Fruit fly (Drosophila melanogaster): ENCODE measurements around the gene CG10366.
A peak's percentile ranks its signal among the peaks of the same experiment; 100 is the strongest.

CG10366 gene

dm6 chr2L:19586436-19587333, 2.6 kb downstream of the CG10366 start, which contains the start of gene Lar (continued):
- 0 out of 2 replicates have a peak, but pooled peaks have one; percentile 43 for TF ChIP-seq peb (GFP tag; IDR thresholded peaks at IDR 0.05)
- TF ChIP-seq CG2199 (GFP tag; IDR thresholded peaks at IDR 0.05) = no peak
- peak; percentile 43 for TF ChIP-seq en (GFP tag; optimal IDR thresholded peaks at IDR 0.05)
- peak; percentile 58 for TF ChIP-seq HLH54F (GFP tag; optimal IDR thresholded peaks at IDR 0.05)
- TF ChIP-seq CG3163 (GFP tag; optimal IDR thresholded peaks at IDR 0.05) = peak; percentile 46
- no peak for TF ChIP-seq ssp (GFP tag; IDR thresholded peaks at IDR 0.05)
- TF ChIP-seq BtbVII (GFP tag; optimal IDR thresholded peaks at IDR 0.05) = no peak
- peak; percentile 35; the same call in 1 of the 2 replicates for TF ChIP-seq stc (GFP tag; IDR thresholded peaks at IDR 0.05)
- peak; percentile 44 for TF ChIP-seq scrt (GFP tag; optimal IDR thresholded peaks at IDR 0.05)
- TF ChIP-seq CG16813 (GFP tag; IDR thresholded peaks at IDR 0.05; ENCODE audit: partially characterized antibody) = no peak
- TF ChIP-seq unc-4 (GFP tag; IDR thresholded peaks at IDR 0.05; ENCODE audit: partially characterized antibody) = peak; percentile 34; the same call in 1 of the 2 replicates
- peak; percentile 78 for TF ChIP-seq CG30403 (GFP tag; optimal IDR thresholded peaks at IDR 0.05)
- peak; percentile 39 for TF ChIP-seq trem (tag; optimal IDR thresholded peaks at IDR 0.05)
- TF ChIP-seq CG4404 (GFP tag; IDR thresholded peaks at IDR 0.05) = 0 out of 2 replicates have a peak, but pooled peaks have one; percentile 20
- TF ChIP-seq lola (GFP tag; optimal IDR thresholded peaks at IDR 0.05) = peak in 1 of 3 experiments; percentile 35
- TF ChIP-seq bab2 (GFP tag; optimal IDR thresholded peaks at IDR 0.05) = peak; percentile 53
- TF ChIP-seq CG16815 (GFP tag; optimal IDR thresholded peaks at IDR 0.05) = no peak
- no peak for TF ChIP-seq tgo (GFP tag; IDR thresholded peaks at IDR 0.05)
- TF ChIP-seq Dip3 (GFP tag; optimal IDR thresholded peaks at IDR 0.05) = peak; percentile 16
- peak; percentile 54 for TF ChIP-seq Mad (GFP tag; optimal IDR thresholded peaks at IDR 0.05)
- no peak for TF ChIP-seq MTF-1 (GFP tag; optimal IDR thresholded peaks at IDR 0.05; ENCODE audit: borderline replicate concordance)
- no peak for TF ChIP-seq ttk (GFP tag; IDR thresholded peaks at IDR 0.05)
- peak; percentile 24 for TF ChIP-seq CG11398 (GFP tag; optimal IDR thresholded peaks at IDR 0.05)
- peak; percentile 75 for TF ChIP-seq vvl (GFP tag; IDR thresholded peaks at IDR 0.05)
- TF ChIP-seq klu (GFP tag; IDR thresholded peaks at IDR 0.05) = no peak
- peak; percentile 53 to 58 for TF ChIP-seq Pdp1 (GFP tag; optimal IDR thresholded peaks at IDR 0.05)
- TF ChIP-seq CG6654 (GFP tag; optimal IDR thresholded peaks at IDR 0.05) = no peak
- TF ChIP-seq wdn (GFP tag; IDR thresholded peaks at IDR 0.05) = no peak
- peak; percentile 57 for TF ChIP-seq E2f2 (GFP tag; IDR thresholded peaks at IDR 0.05)
- TF ChIP-seq slou (GFP tag; optimal IDR thresholded peaks at IDR 0.05) = peak; percentile 36
- TF ChIP-seq CG12155 (GFP tag; optimal IDR thresholded peaks at IDR 0.05) = peak; percentile 56
- TF ChIP-seq esg (GFP tag; conservative IDR thresholded peaks at IDR 0.05) = 0 out of 2 replicates have a peak, but pooled peaks have one; percentile 9
- TF ChIP-seq yki (optimal IDR thresholded peaks at IDR 0.05) = no peak
- peak; percentile 78 for TF ChIP-seq ci (GFP tag; IDR thresholded peaks at IDR 0.05)

- TF ChIP-seq Aef1 (GFP tag; IDR thresholded peaks at IDR 0.05) (0 out of 3 replicates have a peak, but pooled peaks have one; percentile 8), CG11504 (tag; optimal IDR thresholded peaks at IDR 0.05) (peak; percentile 41), CG31224 (GFP tag; IDR thresholded peaks at IDR 0.05) (no peak), CG12659 (GFP tag; optimal IDR thresholded peaks at IDR 0.05) (peak; percentile 4), CG32767 (GFP tag; IDR thresholded peaks at IDR 0.05) (0 out of 2 replicates have a peak, but pooled peaks have one; percentile 17), Sin3A (optimal IDR thresholded peaks at IDR 0.05) (peak; percentile 35), MBD-R2 (GFP tag; IDR thresholded peaks at IDR 0.05) (0 out of 2 replicates have a peak, but pooled peaks have one; percentile 49), Fer1 (GFP tag; optimal IDR thresholded peaks at IDR 0.05) (peak; percentile 44), Scr (GFP tag; IDR thresholded peaks at IDR 0.05; ENCODE audit: partially characterized antibody) (peak; percentile 46), CG2120 (GFP tag; optimal IDR thresholded peaks at IDR 0.05) (peak; percentile 45), CG4360 (GFP tag; IDR thresholded peaks at IDR 0.05) (0 out of 2 replicates have a peak, but pooled peaks have one; percentile 16), fd102C (GFP tag; optimal IDR thresholded peaks at IDR 0.05) (no peak), Drgx (GFP tag; IDR thresholded peaks at IDR 0.05) (0 out of 2 replicates have a peak, but pooled peaks have one; percentile 3), crc (GFP tag; optimal IDR thresholded peaks at IDR 0.05) (no peak), CG8924 (tag; optimal IDR thresholded peaks at IDR 0.05) (peak; percentile 37), CG13287 (GFP tag; IDR thresholded peaks at IDR 0.05; ENCODE audit: partially characterized antibody) (0 out of 2 replicates have a peak, but pooled peaks have one; percentile 3), Mad (GFP tag; optimal IDR thresholded peaks at IDR 0.05) (no peak), BEAF-32 (GFP tag; optimal IDR thresholded peaks at IDR 0.05) (peak; percentile 5)
Observed at dm6 chr2L:19587334-19587659, 3.3 kb downstream of the CG10366 start.

Data from whole organism, embryonic.